Worm (Caenorhabditis elegans): Measurements from ENCODE around the gene mutd-1.

The mutd-1 gene

ce11 chrIV:7098509-7099065 is 35.3 kb downstream of the mutd-1 start, which contains the start of gene ZC477.4:
Gene ZC477.4, minus strand, starts transcription at chrIV:7098784.
- peak; percentile 39 for TF ChIP-seq nhr-11 (tag; optimal IDR thresholded peaks at IDR 0.05)
- peak in 1 of 2 experiments; percentile 68 for TF ChIP-seq daf-16 (GFP tag; optimal IDR thresholded peaks at IDR 0.05)
- TF ChIP-seq daf-16 (tag; optimal IDR thresholded peaks at IDR 0.05): no peak
- TF ChIP-seq R02D3.7 (tag; optimal IDR thresholded peaks at IDR 0.05): no peak
- TF ChIP-seq hlh-11 (tag; optimal IDR thresholded peaks at IDR 0.05): peak; percentile 52
- TF ChIP-seq set-16 (GFP tag; IDR thresholded peaks at IDR 0.05): peak; percentile 53
- TF ChIP-seq ceh-28 (tag; optimal IDR thresholded peaks at IDR 0.05): no peak
- TF ChIP-seq mxl-3 (GFP tag; optimal IDR thresholded peaks at IDR 0.05): peak; percentile 4
- TF ChIP-seq unc-62 (GFP tag; optimal IDR thresholded peaks at IDR 0.05 in 1 of 2): peak in 1 of 2 experiments; percentile 41
- TF ChIP-seq unc-62 (tag; optimal IDR thresholded peaks at IDR 0.05): no peak

ce11 chrIV:7097450-7097849 is 36.4 kb downstream of the mutd-1 start:
- no peak for TF ChIP-seq daf-19 (GFP tag; conservative IDR thresholded peaks at IDR 0.05)
- TF ChIP-seq Y75B8A.6 (GFP tag; IDR thresholded peaks at IDR 0.05): no peak
- no peak for TF ChIP-seq nhr-237 (tag; optimal IDR thresholded peaks at IDR 0.05)
- no peak for TF ChIP-seq ztf-11 (tag; optimal IDR thresholded peaks at IDR 0.05)
- TF ChIP-seq unc-62 (GFP tag; optimal IDR thresholded peaks at IDR 0.05 in 1 of 2): peak in 1 of 2 experiments; percentile 95
- no peak for TF ChIP-seq unc-62 (tag; optimal IDR thresholded peaks at IDR 0.05)
- no peak for TF ChIP-seq daf-8 (GFP tag; IDR thresholded peaks at IDR 0.05)
- TF ChIP-seq aly-2 (tag; optimal IDR thresholded peaks at IDR 0.05): no peak
- no peak for TF ChIP-seq T20F7.1 (GFP tag; optimal IDR thresholded peaks at IDR 0.05)

- TF ChIP-seq mdl-1 (tag; optimal IDR thresholded peaks at IDR 0.05) (no peak), mdt-29 (GFP tag; IDR thresholded peaks at IDR 0.05) (no peak), nhr-41 (GFP tag; IDR thresholded peaks at IDR 0.05) (no peak), ctbp-1 (GFP tag; IDR thresholded peaks at IDR 0.05) (no peak), egl-43 (GFP tag; IDR thresholded peaks at IDR 0.05) (no peak), dmd-9 (GFP tag; IDR thresholded peaks at IDR 0.05) (no peak)
These were observed 37.8 kb downstream of the mutd-1 start for ce11 chrIV:7096097-7096496.

ce11 chrIV:7095396-7095964 is 38.4 kb downstream of the mutd-1 start:
- TF ChIP-seq egl-27 (tag; optimal IDR thresholded peaks at IDR 0.05): no peak
- no peak for TF ChIP-seq nhr-6 (tag; optimal IDR thresholded peaks at IDR 0.05)
- peak in 1 of 2 experiments; percentile 49 for TF ChIP-seq daf-16 (GFP tag; optimal IDR thresholded peaks at IDR 0.05)
- TF ChIP-seq daf-16 (tag; optimal IDR thresholded peaks at IDR 0.05): no peak
- TF ChIP-seq ctbp-1 (GFP tag; IDR thresholded peaks at IDR 0.05): no peak
- no peak for TF ChIP-seq lin-38 (GFP tag; IDR thresholded peaks at IDR 0.05)
- no peak for TF ChIP-seq mdt-29 (GFP tag; IDR thresholded peaks at IDR 0.05)
- TF ChIP-seq zip-11 (GFP tag; IDR thresholded peaks at IDR 0.05): no peak
- no peak for TF ChIP-seq F26F4.8 (GFP tag; conservative IDR thresholded peaks at IDR 0.05)
- TF ChIP-seq duxl-1 (tag; optimal IDR thresholded peaks at IDR 0.05; ENCODE audit: poor library complexity): no peak
- peak in 1 of 2 experiments; percentile 67 for TF ChIP-seq unc-62 (GFP tag; optimal IDR thresholded peaks at IDR 0.05 in 1 of 2)
- TF ChIP-seq unc-62 (tag; optimal IDR thresholded peaks at IDR 0.05): no peak
- TF ChIP-seq unc-130 (GFP tag; optimal IDR thresholded peaks at IDR 0.05): no peak
- TF ChIP-seq hlh-30 (tag; optimal IDR thresholded peaks at IDR 0.05; ENCODE audit: insufficient read depth): no peak
- no peak for TF ChIP-seq Y105C5A.15 (GFP tag; IDR thresholded peaks at IDR 0.05)
- no peak for TF ChIP-seq ZK546.5 (tag; optimal IDR thresholded peaks at IDR 0.05)
- TF ChIP-seq hlh-11 (tag; optimal IDR thresholded peaks at IDR 0.05): peak; percentile 12
- TF ChIP-seq aha-1 (tag): peak; percentile 24
- TF ChIP-seq madf-5 (GFP tag; IDR thresholded peaks at IDR 0.05): no peak
- no peak for TF ChIP-seq zip-2 (tag; optimal IDR thresholded peaks at IDR 0.05)
- peak; percentile 36 for TF ChIP-seq nhr-11 (tag; optimal IDR thresholded peaks at IDR 0.05)
- TF ChIP-seq tra-1 (GFP tag; IDR thresholded peaks at IDR 0.05): no peak
- no peak for TF ChIP-seq zfp-2 (tag; optimal IDR thresholded peaks at IDR 0.05)
- TF ChIP-seq vab-7 (GFP tag; IDR thresholded peaks at IDR 0.05): no peak
- no peak for TF ChIP-seq ama-1 (optimal IDR thresholded peaks at IDR 0.05)
- no peak for TF ChIP-seq pha-4 (GFP tag; IDR thresholded peaks at IDR 0.05)
- no peak for TF ChIP-seq pha-4 (tag; optimal IDR thresholded peaks at IDR 0.05)
- no peak for TF ChIP-seq ces-1 (GFP tag; optimal IDR thresholded peaks at IDR 0.05)
- TF ChIP-seq set-16 (GFP tag; IDR thresholded peaks at IDR 0.05): no peak
- no peak for TF ChIP-seq ceh-82 (tag; optimal IDR thresholded peaks at IDR 0.05)
- no peak for TF ChIP-seq fos-1 (tag; optimal IDR thresholded peaks at IDR 0.05)
- no peak for TF ChIP-seq lsy-2 (tag; optimal IDR thresholded peaks at IDR 0.05)
